Fruit fly (Drosophila melanogaster) whole organism, embryonic: ENCODE results near the gene trbl.

Experiments
- Abd-B ChIP-seq: fragments of 200-800 bp; sonication (Bioruptor generic); optimal IDR thresholded peaks from 2 replicates; lab custom pipeline; 2018; ENCODE audit warnings: missing biosample characterization, mild to moderate bottlenecking, missing genetic modification characterization, moderate library complexity
- Aef1 ChIP-seq: fragments of 200-800 bp; sonication (Bioruptor generic); IDR thresholded peaks from 3 replicates; pipeline ENCODE4 v1.3.6; 2022; ENCODE audit warnings: missing biosample characterization, missing genetic modification characterization
- B-H1 ChIP-seq: fragments of 200-800 bp; sonication (Bioruptor generic); IDR thresholded peaks from 3 replicates; pipeline ENCODE4 v1.3.6; 2022; ENCODE audit warnings: missing biosample characterization, missing genetic modification characterization
- Bdp1 ChIP-seq: fragments of 200-800 bp; sonication (Bioruptor generic); optimal IDR thresholded peaks from 3 replicates; lab custom pipeline; 2016; ENCODE audit warnings: missing biosample characterization, missing genetic modification characterization
- CG12071 ChIP-seq: fragments of 200-800 bp; sonication (Bioruptor generic); optimal IDR thresholded peaks from 3 replicates; lab custom pipeline; 2018; ENCODE audit warnings: missing biosample characterization, mild to moderate bottlenecking, missing genetic modification characterization
- CG12659 ChIP-seq: fragments of 200-800 bp; sonication (Bioruptor generic); optimal IDR thresholded peaks from 3 replicates; lab custom pipeline; 2017; ENCODE audit warnings: mild to moderate bottlenecking, missing biosample characterization, missing genetic modification reagents, missing genetic modification characterization
- CG12744 ChIP-seq: fragments of 200-800 bp; sonication (Bioruptor generic); optimal IDR thresholded peaks from 2 replicates; lab custom pipeline; 2016; ENCODE audit warnings: missing biosample characterization, missing genetic modification characterization
- CG13775 ChIP-seq: fragments of 200-800 bp; sonication (Bioruptor generic); optimal IDR thresholded peaks from 3 replicates; lab custom pipeline; 2017; ENCODE audit warnings: missing biosample characterization, mild to moderate bottlenecking, missing genetic modification characterization
- CG14050 ChIP-seq: fragments of 200-800 bp; sonication (Bioruptor generic); IDR thresholded peaks from 3 replicates; pipeline ENCODE4 v1.3.6; 2022; ENCODE audit warnings: missing biosample characterization, missing genetic modification characterization
- CG15073 ChIP-seq: fragments of 200-800 bp; sonication (Bioruptor generic); optimal IDR thresholded peaks from 2 replicates; lab custom pipeline; 2016; ENCODE audit warnings: missing biosample characterization, missing genetic modification characterization
- CG17568 ChIP-seq: fragments of 200-800 bp; sonication (Bioruptor generic); optimal IDR thresholded peaks from 2 replicates; lab custom pipeline; 2018; ENCODE audit warnings: missing biosample characterization, mild to moderate bottlenecking, missing genetic modification characterization, moderate library complexity
- CG18011 ChIP-seq: fragments of 200-800 bp; sonication (Bioruptor generic); optimal IDR thresholded peaks from 2 replicates; lab custom pipeline; 2017; ENCODE audit warnings: missing biosample characterization, missing genetic modification characterization, mild to moderate bottlenecking, moderate library complexity, missing genotype
- CG18262 ChIP-seq: fragments of 200-800 bp; optimal IDR thresholded peaks from 3 replicates; lab custom pipeline; 2019; ENCODE audit warnings: missing biosample characterization, mild to moderate bottlenecking, missing genetic modification characterization, moderate library complexity
- CG1832 ChIP-seq: fragments of 200-800 bp; sonication (Bioruptor generic); optimal IDR thresholded peaks from 2 replicates; lab custom pipeline; 2017; ENCODE audit warnings: missing biosample characterization, mild to moderate bottlenecking, missing genetic modification characterization, inconsistent platforms
- CG18764 ChIP-seq: fragments of 200-800 bp; sonication (Bioruptor generic); optimal IDR thresholded peaks from 3 replicates; lab custom pipeline; 2016; ENCODE audit warnings: missing biosample characterization, missing genetic modification characterization
- CG2116 ChIP-seq: fragments of 200-800 bp; sonication (Bioruptor generic); optimal IDR thresholded peaks from 3 replicates; lab custom pipeline; 2018; ENCODE audit warnings: missing biosample characterization, mild to moderate bottlenecking, missing genetic modification characterization
- CG2678 ChIP-seq: fragments of 200-800 bp; sonication (Bioruptor generic); optimal IDR thresholded peaks from 3 replicates; lab custom pipeline; 2019; ENCODE audit warnings: missing biosample characterization, mild to moderate bottlenecking, missing genetic modification characterization, moderate library complexity
- CG30403 ChIP-seq: fragments of 200-800 bp; sonication (Bioruptor generic); optimal IDR thresholded peaks from 3 replicates; lab custom pipeline; 2016; ENCODE audit warnings: missing biosample characterization, missing genetic modification characterization
- CG31224 ChIP-seq: fragments of 200-800 bp; sonication (Bioruptor generic); IDR thresholded peaks from 2 replicates; pipeline ENCODE4 v1.3.6; 2022; ENCODE audit warnings: missing biosample characterization, missing genetic modification characterization
- CG32532 ChIP-seq: fragments of 200-800 bp; sonication (Bioruptor generic); IDR thresholded peaks from 2 replicates; pipeline ENCODE4 v1.3.6; 2022; ENCODE audit warnings: missing biosample characterization, missing genetic modification characterization
- CG8089 ChIP-seq: fragments of 200-800 bp; sonication (Bioruptor generic); optimal IDR thresholded peaks from 3 replicates; lab custom pipeline; 2016; ENCODE audit warnings: missing biosample characterization, missing genetic modification characterization
- Camta ChIP-seq: fragments of 200-800 bp; sonication (Bioruptor generic); optimal IDR thresholded peaks from 2 replicates; lab custom pipeline; 2016; ENCODE audit warnings: missing biosample characterization, missing genetic modification characterization
- HLH3B ChIP-seq: fragments of 200-800 bp; sonication (Bioruptor generic); IDR thresholded peaks from 2 replicates; pipeline ENCODE4 v1.3.6; 2022; ENCODE audit warnings: missing biosample characterization, missing genetic modification characterization
- HLH4C ChIP-seq: fragments of 200-800 bp; sonication (Bioruptor generic); IDR thresholded peaks from 3 replicates; pipeline ENCODE4 v1.3.6; 2022; ENCODE audit warnings: missing biosample characterization, missing genetic modification characterization; ENCODE audit not compliant: partially characterized antibody
- HLH54F ChIP-seq: fragments of 200-800 bp; sonication (Bioruptor generic); optimal IDR thresholded peaks from 3 replicates; lab custom pipeline; 2016; ENCODE audit warnings: missing biosample characterization, missing genetic modification characterization
- Hr3 ChIP-seq: fragments of 200-800 bp; sonication (Bioruptor generic); optimal IDR thresholded peaks from 3 replicates; lab custom pipeline; 2016; ENCODE audit warnings: missing biosample characterization, missing genetic modification characterization
- Hsf ChIP-seq: fragments of 200-800 bp; sonication (Bioruptor generic); optimal IDR thresholded peaks from 3 replicates; lab custom pipeline; 2016; ENCODE audit warnings: missing biosample characterization, missing genetic modification characterization
- Lpt ChIP-seq: fragments of >200 bp; optimal IDR thresholded peaks from 2 replicates; lab custom pipeline; 2018; ENCODE audit warnings: missing biosample characterization, missing genetic modification characterization
- Max ChIP-seq: fragments of 200-800 bp; sonication (Bioruptor generic); optimal IDR thresholded peaks from 2 replicates; lab custom pipeline; 2016; ENCODE audit warnings: missing biosample characterization, mild to moderate bottlenecking, missing genetic modification characterization
- NFAT ChIP-seq: fragments of 200-800 bp; sonication (Bioruptor generic); IDR thresholded peaks from 2 replicates; pipeline ENCODE4 v1.3.6; 2022; ENCODE audit warnings: missing biosample characterization, missing genetic modification characterization
- Optix ChIP-seq: fragments of 200-800 bp; sonication (Bioruptor generic); IDR thresholded peaks from 3 replicates; pipeline ENCODE4 v1.3.6; 2022; ENCODE audit warnings: missing biosample characterization, missing genetic modification characterization
- Sry-δ ChIP-seq: fragments of 200-800 bp; sonication (Bioruptor generic); optimal IDR thresholded peaks from 2 replicates; lab custom pipeline; 2016; ENCODE audit warnings: missing biosample characterization, missing genetic modification characterization
- Xrp1 ChIP-seq: fragments of 200-800 bp; sonication (Bioruptor generic); IDR thresholded peaks from 2 replicates; pipeline ENCODE4 v1.3.6; 2022; ENCODE audit warnings: missing biosample characterization, missing genetic modification characterization
- ab ChIP-seq: fragments of 200-800 bp; sonication (Bioruptor generic); optimal IDR thresholded peaks from 2 replicates; lab custom pipeline; 2016; ENCODE audit warnings: missing biosample characterization, missing genetic modification characterization
- ara ChIP-seq: fragments of 200-800 bp; sonication (Bioruptor generic); IDR thresholded peaks from 2 replicates; pipeline ENCODE4 v1.3.6; 2022; ENCODE audit warnings: missing biosample characterization, missing genetic modification characterization
- cato ChIP-seq: fragments of 200-800 bp; sonication (Bioruptor generic); optimal IDR thresholded peaks from 2 replicates; lab custom pipeline; 2016; ENCODE audit warnings: missing biosample characterization, missing genetic modification characterization, borderline replicate concordance
- esg ChIP-seq: fragments of 200-800 bp; sonication (Bioruptor generic); conservative IDR thresholded peaks from 2 replicates; pipeline ENCODE4 v1.3.6; 2022; ENCODE audit warnings: missing biosample characterization, missing genetic modification characterization
- eve ChIP-seq, 2 experiments: fragments of >200 bp; optimal IDR thresholded peaks; 2 replicates each; lab custom pipeline; 2017; ENCODE audit warnings: missing biosample characterization in 2 of 2, missing genetic modification characterization in 2 of 2
- eyg ChIP-seq: fragments of 200-800 bp; sonication (Bioruptor generic); optimal IDR thresholded peaks from 3 replicates; lab custom pipeline; 2016; ENCODE audit warnings: missing biosample characterization, missing genetic modification characterization
- gce ChIP-seq: fragments of 200-800 bp; sonication (Bioruptor generic); IDR thresholded peaks from 3 replicates; pipeline ENCODE4 v1.3.6; 2022; ENCODE audit warnings: missing biosample characterization, missing genetic modification characterization
- gfzf ChIP-seq: fragments of 200-800 bp; sonication (Bioruptor generic); optimal IDR thresholded peaks from 2 replicates; lab custom pipeline; 2016; ENCODE audit warnings: missing biosample characterization, mild to moderate bottlenecking, missing genetic modification characterization, moderate library complexity
- hbn ChIP-seq: fragments of 200-800 bp; sonication (Bioruptor generic); IDR thresholded peaks from 2 replicates; pipeline ENCODE4 v1.3.6; 2022; ENCODE audit warnings: missing biosample characterization, missing genetic modification characterization; ENCODE audit not compliant: partially characterized antibody
- inv ChIP-seq: fragments of 200-800 bp; sonication (Bioruptor generic); IDR thresholded peaks from 2 replicates; pipeline ENCODE4 v1.3.6; 2022; ENCODE audit warnings: missing biosample characterization, missing genetic modification characterization; ENCODE audit not compliant: partially characterized antibody
- pan ChIP-seq, 4 experiments: fragments of >200 bp in 3 of 4; fragments of 200-800 bp in 1 of 4; sonication (Bioruptor generic) in 1 of 4; optimal IDR thresholded peaks in 3 of 4; IDR thresholded peaks in 1 of 4; 2 replicates each; pipeline versions ENCODE4 v1.3.6 to Lab custom; 2017 to 2022; ENCODE audit warnings: missing biosample characterization in 2 of 4, missing genetic modification characterization in 2 of 4, mixed read lengths in 1 of 4
- pum ChIP-seq: fragments of 200-800 bp; sonication (Bioruptor generic); optimal IDR thresholded peaks from 2 replicates; lab custom pipeline; 2016; ENCODE audit warnings: missing biosample characterization, missing genetic modification characterization
- schlank ChIP-seq: fragments of 200-800 bp; sonication (Bioruptor generic); optimal IDR thresholded peaks from 2 replicates; lab custom pipeline; 2018; ENCODE audit warnings: missing biosample characterization, mild to moderate bottlenecking, missing genetic modification characterization
- sima ChIP-seq: fragments of 200-800 bp; sonication (Bioruptor generic); optimal IDR thresholded peaks from 2 replicates; lab custom pipeline; 2016; ENCODE audit warnings: missing biosample characterization, missing genetic modification characterization
- slou ChIP-seq: fragments of 200-800 bp; sonication (Bioruptor generic); optimal IDR thresholded peaks from 3 replicates; lab custom pipeline; 2016; ENCODE audit warnings: missing biosample characterization, missing genetic modification characterization
- sug ChIP-seq: fragments of 200-800 bp; optimal IDR thresholded peaks from 2 replicates; lab custom pipeline; 2019; ENCODE audit warnings: missing biosample characterization, mild to moderate bottlenecking, missing genetic modification characterization, moderate library complexity
- wdn ChIP-seq: fragments of 200-800 bp; sonication (Bioruptor generic); IDR thresholded peaks from 2 replicates; pipeline ENCODE4 v1.3.6; 2022; ENCODE audit warnings: missing biosample characterization, missing genetic modification characterization
- yki ChIP-seq: fragments of >200 bp; optimal IDR thresholded peaks from 3 replicates; lab custom pipeline; 2018
- z ChIP-seq: fragments of 200-800 bp; sonication (Bioruptor generic); IDR thresholded peaks from 3 replicates; pipeline ENCODE4 v1.3.6; 2022; ENCODE audit warnings: missing biosample characterization, missing genetic modification characterization

Gene trbl

dm6 chr3L:20393357-20393756 is 8.1 kb downstream of the trbl start, which contains the start of gene CG33969 (continued):
- no peak for TF ChIP-seq yki (lab: Kevin White, UChicago)
- TF ChIP-seq wdn (GFP tag; lab: Robert Waterston, UW) = no peak
- no peak for TF ChIP-seq slou (GFP tag; lab: Kevin White, UChicago)
- no peak for TF ChIP-seq B-H1 (GFP tag; lab: Robert Waterston, UW)
- no peak for TF ChIP-seq CG15073 (GFP tag; lab: Kevin White, UChicago)
- TF ChIP-seq CG32532 (GFP tag; lab: Robert Waterston, UW) = no peak
- TF ChIP-seq CG13775 (GFP tag; lab: Kevin White, UChicago) = no peak
- no peak for TF ChIP-seq NFAT (GFP tag; lab: Robert Waterston, UW)
- TF ChIP-seq Hsf (GFP tag; lab: Kevin White, UChicago) = no peak
- TF ChIP-seq Hr3 = no peak
- TF ChIP-seq esg (GFP tag; lab: Robert Waterston, UW) = no peak
- no peak for TF ChIP-seq CG8089 (GFP tag; lab: Kevin White, UChicago)
- peak; percentile 29 for TF ChIP-seq gfzf (GFP tag; lab: Kevin White, UChicago)
- TF ChIP-seq CG18262 = no peak
- TF ChIP-seq CG18764 = no peak
- no peak for TF ChIP-seq CG18011 (GFP tag; lab: Kevin White, UChicago)
- TF ChIP-seq ab (GFP tag; lab: Kevin White, UChicago) = no peak
- TF ChIP-seq Xrp1 = no peak
- TF ChIP-seq HLH4C (GFP tag; lab: Robert Waterston, UW) = peak; percentile 14; the same call in 1 of the 3 replicates
- no peak for TF ChIP-seq CG12744 (GFP tag; lab: Kevin White, UChicago)
- TF ChIP-seq gce (GFP tag; lab: Robert Waterston, UW) = no peak
- no peak for TF ChIP-seq z (GFP tag; lab: Robert Waterston, UW)
- peak; percentile 22 for TF ChIP-seq CG12659 (GFP tag; lab: Kevin White, UChicago)
- TF ChIP-seq HLH54F = no peak
- no peak for TF ChIP-seq CG30403
- TF ChIP-seq eyg (GFP tag; lab: Kevin White, UChicago) = no peak
- 0 out of 3 replicates have a peak, but pooled peaks have one; percentile 23 for TF ChIP-seq Optix (GFP tag; lab: Robert Waterston, UW)
- no peak for TF ChIP-seq cato (GFP tag; lab: Kevin White, UChicago)
- TF ChIP-seq hbn = peak; percentile 32; the same call in 1 of the 2 replicates
- no peak for TF ChIP-seq Camta
- TF ChIP-seq schlank (tag; lab: Kevin White, UChicago) = no peak
- no peak for TF ChIP-seq Bdp1
- TF ChIP-seq Sry-δ (GFP tag; lab: Kevin White, UChicago) = peak; percentile 40
- TF ChIP-seq sima = no peak
- no peak for TF ChIP-seq pum (GFP tag; lab: Kevin White, UChicago)
- TF ChIP-seq HLH3B = no peak
- no peak for TF ChIP-seq eve (GFP tag; optimal IDR thresholded peaks at IDR 0.05; lab: Kevin White, UChicago)
- no peak for TF ChIP-seq Max (GFP tag; lab: Kevin White, UChicago)
- TF ChIP-seq ara = no peak
- TF ChIP-seq sug (tag; lab: Kevin White, UChicago) = peak; percentile 2
- TF ChIP-seq CG12071 = no peak
- no peak for TF ChIP-seq CG17568 (GFP tag; lab: Kevin White, UChicago)
- TF ChIP-seq Lpt (GFP tag; lab: Kevin White, UChicago) = no peak
- TF ChIP-seq CG1832 (GFP tag; lab: Kevin White, UChicago) = no peak
- TF ChIP-seq CG2116 (GFP tag; lab: Kevin White, UChicago) = peak; percentile 82
- TF ChIP-seq CG14050 (GFP tag; lab: Robert Waterston, UW) = no peak
- TF ChIP-seq CG2678 (tag; lab: Kevin White, UChicago) = no peak
- no peak for TF ChIP-seq pan (optimal IDR thresholded peaks at IDR 0.05; lab: Kevin White, UChicago)
- no peak for TF ChIP-seq pan (GFP tag; optimal IDR thresholded peaks at IDR 0.05 in 1 of 2, IDR thresholded peaks at IDR 0.05 in 1 of 2)
- TF ChIP-seq Aef1 = no peak
- TF ChIP-seq Abd-B = no peak
- TF ChIP-seq inv (GFP tag; lab: Robert Waterston, UW) = no peak
- TF ChIP-seq CG31224 (GFP tag; lab: Robert Waterston, UW) = no peak
